Fruit fly (Drosophila melanogaster) whole organism, embryonic: ENCODE results near the gene Notum.
A peak's percentile ranks its signal among the peaks of the same experiment; 100 is the strongest.

Experiments
- Abd-B ChIP-seq: fragments of 200-800 bp; sonication (Bioruptor generic); optimal IDR thresholded peaks from 2 replicates; lab custom pipeline; 2018; ENCODE audit warnings: missing biosample characterization, mild to moderate bottlenecking, missing genetic modification characterization, moderate library complexity
- Ada2b ChIP-seq: fragments of 200-800 bp; sonication (Bioruptor generic); IDR thresholded peaks from 2 replicates; pipeline ENCODE4 v1.3.6; 2022; ENCODE audit warnings: missing biosample characterization, missing genetic modification characterization
- Aef1 ChIP-seq: fragments of 200-800 bp; sonication (Bioruptor generic); IDR thresholded peaks from 3 replicates; pipeline ENCODE4 v1.3.6; 2022; ENCODE audit warnings: missing biosample characterization, missing genetic modification characterization
- B-H1 ChIP-seq: fragments of 200-800 bp; sonication (Bioruptor generic); IDR thresholded peaks from 3 replicates; pipeline ENCODE4 v1.3.6; 2022; ENCODE audit warnings: missing biosample characterization, missing genetic modification characterization
- CG10209 ChIP-seq: fragments of 200-800 bp; sonication (Bioruptor generic); optimal IDR thresholded peaks from 3 replicates; lab custom pipeline; 2017; ENCODE audit warnings: missing biosample characterization, mild to moderate bottlenecking, missing genetic modification characterization, missing genetic modification reagents
- CG10321 ChIP-seq: fragments of 200-800 bp; sonication (Bioruptor generic); IDR thresholded peaks from 2 replicates; pipeline ENCODE4 v1.3.6; 2022; ENCODE audit warnings: missing biosample characterization, missing genetic modification characterization
- CG11247 ChIP-seq: fragments of 200-800 bp; sonication (Bioruptor generic); IDR thresholded peaks from 2 replicates; pipeline ENCODE4 v1.3.6; 2022; ENCODE audit warnings: missing biosample characterization, missing genetic modification characterization
- CG13287 ChIP-seq: fragments of 200-800 bp; sonication (Bioruptor generic); IDR thresholded peaks from 2 replicates; pipeline ENCODE4 v1.3.6; 2022; ENCODE audit warnings: missing biosample characterization, missing genetic modification characterization; ENCODE audit not compliant: partially characterized antibody
- CG15696 ChIP-seq: fragments of 200-800 bp; sonication (Bioruptor generic); optimal IDR thresholded peaks from 2 replicates; lab custom pipeline; 2019; ENCODE audit warnings: missing biosample characterization, mild to moderate bottlenecking, missing genetic modification characterization, moderate library complexity
- CG1602 ChIP-seq: fragments of 200-800 bp; sonication (Bioruptor generic); optimal IDR thresholded peaks from 3 replicates; lab custom pipeline; 2016; ENCODE audit warnings: missing biosample characterization, missing genetic modification characterization
- CG17385 ChIP-seq: fragments of 200-800 bp; sonication (Bioruptor generic); optimal IDR thresholded peaks from 3 replicates; lab custom pipeline; 2018; ENCODE audit warnings: missing biosample characterization, mild to moderate bottlenecking, missing genetic modification characterization
- CG2712 ChIP-seq: fragments of 200-800 bp; optimal IDR thresholded peaks from 3 replicates; lab custom pipeline; 2019; ENCODE audit warnings: missing biosample characterization, mild to moderate bottlenecking, missing genetic modification characterization, moderate library complexity
- CG31224 ChIP-seq: fragments of 200-800 bp; sonication (Bioruptor generic); IDR thresholded peaks from 2 replicates; pipeline ENCODE4 v1.3.6; 2022; ENCODE audit warnings: missing biosample characterization, missing genetic modification characterization
- CG31441 ChIP-seq: fragments of 200-800 bp; sonication (Bioruptor generic); IDR thresholded peaks from 2 replicates; pipeline ENCODE4 v1.3.6; 2022; ENCODE audit warnings: missing biosample characterization, missing genetic modification characterization
- CG32532 ChIP-seq: fragments of 200-800 bp; sonication (Bioruptor generic); IDR thresholded peaks from 2 replicates; pipeline ENCODE4 v1.3.6; 2022; ENCODE audit warnings: missing biosample characterization, missing genetic modification characterization
- CG3847 ChIP-seq: fragments of 200-800 bp; sonication (Bioruptor generic); IDR thresholded peaks from 2 replicates; pipeline ENCODE4 v1.3.6; 2022; ENCODE audit warnings: missing biosample characterization, missing genetic modification characterization
- CG4328 ChIP-seq: fragments of 200-800 bp; sonication (Bioruptor generic); optimal IDR thresholded peaks from 3 replicates; lab custom pipeline; 2017; ENCODE audit warnings: missing biosample characterization, missing genetic modification reagents, missing genetic modification characterization
- CG7928 ChIP-seq: fragments of 200-800 bp; sonication (Bioruptor generic); optimal IDR thresholded peaks from 2 replicates; lab custom pipeline; 2017; ENCODE audit warnings: missing biosample characterization, mild to moderate bottlenecking, missing genetic modification characterization
- CG8388 ChIP-seq: fragments of 200-800 bp; sonication (Bioruptor generic); optimal IDR thresholded peaks from 2 replicates; lab custom pipeline; 2019; ENCODE audit warnings: missing biosample characterization, mild to moderate bottlenecking, missing genetic modification characterization, moderate library complexity
- CG8765 ChIP-seq: fragments of 200-800 bp; sonication (Bioruptor generic); IDR thresholded peaks from 2 replicates; pipeline ENCODE4 v1.3.6; 2022; ENCODE audit warnings: missing biosample characterization, missing genetic modification characterization
- CG9727 ChIP-seq: fragments of 200-800 bp; sonication (Bioruptor generic); optimal IDR thresholded peaks from 3 replicates; lab custom pipeline; 2017; ENCODE audit warnings: missing biosample characterization, mild to moderate bottlenecking, missing genetic modification characterization
- H2.0 ChIP-seq: fragments of 200-800 bp; sonication (Bioruptor generic); IDR thresholded peaks from 2 replicates; pipeline ENCODE4 v1.3.6; 2022; ENCODE audit warnings: missing biosample characterization, missing genetic modification characterization
- Hr39 ChIP-seq: fragments of >200 bp; optimal IDR thresholded peaks from 2 replicates; lab custom pipeline; 2017
- Hr78 ChIP-seq, 2 experiments: fragments of 200-800 bp in 1 of 2; fragments of >200 bp in 1 of 2; sonication (Bioruptor generic) in 1 of 2; optimal IDR thresholded peaks; 2 replicates each; lab custom pipeline; 2017 to 2019; ENCODE audit warnings: missing biosample characterization in 2 of 2, missing genetic modification characterization in 2 of 2, mild to moderate bottlenecking in 1 of 2, moderate library complexity in 1 of 2
- Lpt ChIP-seq: fragments of >200 bp; optimal IDR thresholded peaks from 2 replicates; lab custom pipeline; 2018; ENCODE audit warnings: missing biosample characterization, missing genetic modification characterization
- Nf-YA ChIP-seq: fragments of 200-800 bp; sonication (Bioruptor generic); IDR thresholded peaks from 2 replicates; pipeline ENCODE4 v1.3.6; 2022; ENCODE audit warnings: missing biosample characterization, missing genetic modification characterization
- Six4 ChIP-seq: fragments of 200-800 bp; sonication (Bioruptor generic); optimal IDR thresholded peaks from 2 replicates; lab custom pipeline; 2016; ENCODE audit warnings: missing biosample characterization, missing genetic modification characterization
- Trl ChIP-seq, 3 experiments: fragments of >200 bp in 2 of 3; fragments of 200-800 bp in 1 of 3; sonication (Bioruptor generic) in 1 of 3; optimal IDR thresholded peaks; 2 replicates in 1 of 3; 3 replicates in 2 of 3; lab custom pipeline; 2016 to 2017; ENCODE audit warnings: missing biosample characterization in 1 of 3, missing genetic modification characterization in 1 of 3
- Xbp1 ChIP-seq: fragments of 200-800 bp; sonication (Bioruptor generic); optimal IDR thresholded peaks from 3 replicates; lab custom pipeline; 2016; ENCODE audit warnings: missing biosample characterization, mild to moderate bottlenecking, missing genetic modification characterization
- ato ChIP-seq: fragments of 200-800 bp; sonication (Bioruptor generic); IDR thresholded peaks from 2 replicates; pipeline ENCODE4 v1.3.6; 2022; ENCODE audit warnings: missing biosample characterization, missing genetic modification characterization; ENCODE audit not compliant: partially characterized antibody
- br ChIP-seq: fragments of >200 bp; optimal IDR thresholded peaks from 2 replicates; lab custom pipeline; 2017
- cas ChIP-seq: fragments of 200-800 bp; sonication (Bioruptor generic); IDR thresholded peaks from 2 replicates; pipeline ENCODE4 v1.3.6; 2022; ENCODE audit warnings: missing biosample characterization, missing genetic modification characterization
- ci ChIP-seq: fragments of 200-800 bp; sonication (Bioruptor generic); IDR thresholded peaks from 3 replicates; pipeline ENCODE4 v1.3.6; 2022; ENCODE audit warnings: missing biosample characterization, missing genetic modification characterization
- dmrt11E ChIP-seq: fragments of 200-800 bp; sonication (Bioruptor generic); optimal IDR thresholded peaks from 3 replicates; lab custom pipeline; 2018; ENCODE audit warnings: missing biosample characterization, mild to moderate bottlenecking, missing genetic modification characterization, moderate library complexity
- fu2 ChIP-seq: fragments of 200-800 bp; sonication (Bioruptor generic); optimal IDR thresholded peaks from 2 replicates; lab custom pipeline; 2016; ENCODE audit warnings: missing biosample characterization, missing genetic modification characterization
- gt ChIP-seq: fragments of 200-800 bp; sonication (Bioruptor generic); IDR thresholded peaks from 2 replicates; pipeline ENCODE4 v1.3.6; 2022; ENCODE audit warnings: missing biosample characterization, missing genetic modification characterization
- kay ChIP-seq: fragments of 200-800 bp; sonication (Bioruptor generic); optimal IDR thresholded peaks from 2 replicates; lab custom pipeline; 2016; ENCODE audit warnings: missing biosample characterization, missing genetic modification characterization
- lola ChIP-seq, 3 experiments: fragments of >200 bp in 2 of 3; fragments of 200-800 bp in 1 of 3; sonication (Bioruptor generic) in 1 of 3; optimal IDR thresholded peaks; 2 replicates each; lab custom pipeline; 2017 to 2019; ENCODE audit warnings: missing biosample characterization in 3 of 3, missing genetic modification characterization in 3 of 3, mild to moderate bottlenecking in 1 of 3, moderate library complexity in 1 of 3
- mld ChIP-seq: fragments of 200-800 bp; sonication (Bioruptor generic); IDR thresholded peaks from 3 replicates; pipeline ENCODE4 v1.3.6; 2022; ENCODE audit warnings: missing biosample characterization, missing genetic modification characterization; ENCODE audit not compliant: partially characterized antibody
- nerfin-1 ChIP-seq: fragments of 200-800 bp; sonication (Bioruptor generic); optimal IDR thresholded peaks from 3 replicates; lab custom pipeline; 2019; ENCODE audit warnings: missing biosample characterization, mild to moderate bottlenecking, missing genetic modification characterization, moderate library complexity
- otp ChIP-seq: fragments of 200-800 bp; sonication (Bioruptor generic); IDR thresholded peaks from 3 replicates; pipeline ENCODE4, ENCODE4 v1.3.6; 2022; ENCODE audit warnings: missing biosample characterization, missing genetic modification characterization
- prd ChIP-seq, 3 experiments: fragments of >200 bp in 2 of 3; fragments of 200-800 bp in 1 of 3; sonication (Bioruptor generic) in 1 of 3; optimal IDR thresholded peaks in 2 of 3; IDR thresholded peaks in 1 of 3; 2 replicates in 2 of 3; 3 replicates in 1 of 3; pipeline versions ENCODE4 v1.3.6 to Lab custom; 2017 to 2022; ENCODE audit warnings: missing biosample characterization in 1 of 3, missing genetic modification characterization in 1 of 3
- sd ChIP-seq: fragments of 200-800 bp; sonication (Bioruptor generic); optimal IDR thresholded peaks from 3 replicates; lab custom pipeline; 2018; ENCODE audit warnings: missing biosample characterization, mild to moderate bottlenecking, missing genetic modification characterization, moderate library complexity
- so ChIP-seq: fragments of 200-800 bp; sonication (Bioruptor generic); IDR thresholded peaks from 3 replicates; pipeline ENCODE4 v1.3.6; 2022; ENCODE audit warnings: missing biosample characterization, missing genetic modification characterization
- stwl ChIP-seq: fragments of 200-800 bp; sonication (Bioruptor generic); optimal IDR thresholded peaks from 3 replicates; lab custom pipeline; 2018; ENCODE audit warnings: missing biosample characterization, mild to moderate bottlenecking, missing genetic modification characterization, moderate library complexity
- tgo ChIP-seq: fragments of 200-800 bp; sonication (Bioruptor generic); IDR thresholded peaks from 3 replicates; pipeline ENCODE4 v1.3.6; 2022; ENCODE audit warnings: missing biosample characterization, missing genetic modification characterization
- trh ChIP-seq: fragments of 200-800 bp; sonication (Bioruptor generic); optimal IDR thresholded peaks from 2 replicates; lab custom pipeline; 2016; ENCODE audit warnings: missing biosample characterization, missing genetic modification characterization
- unpg ChIP-seq: fragments of 200-800 bp; sonication (Bioruptor generic); optimal IDR thresholded peaks from 3 replicates; lab custom pipeline; 2018; ENCODE audit warnings: missing biosample characterization, mild to moderate bottlenecking, missing genetic modification characterization, moderate library complexity

Gene Notum

dm6 chr3L:15999358-16000005 is 23.8 kb upstream of the Notum start (continued):
- TF ChIP-seq mld (GFP tag; lab: Robert Waterston, UW) = no peak
- TF ChIP-seq ato = no peak
- peak; percentile 48 for TF ChIP-seq CG8388 (GFP tag; lab: Kevin White, UChicago)
- TF ChIP-seq CG31441 (GFP tag; lab: Robert Waterston, UW) = peak; percentile 25; the same call in 1 of the 2 replicates
- TF ChIP-seq Six4 (GFP tag; lab: Kevin White, UChicago) = no peak
- no peak; the same call in 1 of the 2 replicates for TF ChIP-seq CG3847 (GFP tag; lab: Robert Waterston, UW)
- peak; percentile 23; the same call in 1 of the 3 replicates for TF ChIP-seq B-H1 (GFP tag; lab: Robert Waterston, UW)
- 0 out of 2 replicates have a peak, but pooled peaks have one; percentile 10 for TF ChIP-seq H2.0 (GFP tag; lab: Robert Waterston, UW)
- TF ChIP-seq CG7928 (GFP tag; lab: Kevin White, UChicago) = peak; percentile 3
- peak; percentile 64; the same call in 1 of the 2 replicates for TF ChIP-seq CG32532 (GFP tag; lab: Robert Waterston, UW)
- peak; percentile 59 for TF ChIP-seq CG9727
- TF ChIP-seq Trl (optimal IDR thresholded peaks at IDR 0.05; lab: Kevin White, UChicago) = no peak
- no peak for TF ChIP-seq Trl (GFP tag; optimal IDR thresholded peaks at IDR 0.05; lab: Kevin White, UChicago)
- no peak for TF ChIP-seq Nf-YA
- TF ChIP-seq lola (GFP tag; optimal IDR thresholded peaks at IDR 0.05; lab: Kevin White, UChicago) = no peak
- TF ChIP-seq Hr78 (GFP tag; optimal IDR thresholded peaks at IDR 0.05; lab: Kevin White, UChicago) = peak in 1 of 2 experiments; percentile 41
- no peak for TF ChIP-seq ci (GFP tag; lab: Robert Waterston, UW)
- TF ChIP-seq CG1602 = no peak
- peak; percentile 61; the same call in 2 of the 3 replicates for TF ChIP-seq so
- TF ChIP-seq CG2712 (tag; lab: Kevin White, UChicago) = peak; percentile 54
- no peak for TF ChIP-seq kay (GFP tag; lab: Kevin White, UChicago)
- TF ChIP-seq CG17385 (GFP tag; lab: Kevin White, UChicago) = peak; percentile 56
- peak; percentile 54; the same call in 1 of the 2 replicates for TF ChIP-seq CG11247 (GFP tag; lab: Robert Waterston, UW)
- no peak for TF ChIP-seq cas (GFP tag; lab: Robert Waterston, UW)
- peak; percentile 10 for TF ChIP-seq fu2 (GFP tag; lab: Kevin White, UChicago)
- no peak for TF ChIP-seq prd (optimal IDR thresholded peaks at IDR 0.05; lab: Kevin White, UChicago)
- peak; percentile 68; the same call in 1 of the 3 replicates for TF ChIP-seq prd (GFP tag; IDR thresholded peaks at IDR 0.05; lab: Robert Waterston, UW)
- no peak for TF ChIP-seq Lpt (GFP tag; lab: Kevin White, UChicago)
- no peak for TF ChIP-seq CG10321 (GFP tag; lab: Robert Waterston, UW)
- peak; percentile 20 for TF ChIP-seq CG4328 (GFP tag; lab: Kevin White, UChicago)
- TF ChIP-seq nerfin-1 = peak; percentile 10
- no peak for TF ChIP-seq gt (GFP tag; lab: Robert Waterston, UW)
- TF ChIP-seq tgo (GFP tag; lab: Robert Waterston, UW) = peak; percentile 38; the same call in 2 of the 3 replicates
- no peak for TF ChIP-seq stwl (tag; lab: Kevin White, UChicago)
- peak; percentile 59 for TF ChIP-seq unpg (GFP tag; lab: Kevin White, UChicago)
- 0 out of 3 replicates have a peak, but pooled peaks have one; percentile 26 for TF ChIP-seq Aef1 (GFP tag; lab: Robert Waterston, UW)
- no peak for TF ChIP-seq Abd-B (GFP tag; lab: Kevin White, UChicago)
- no peak for TF ChIP-seq otp (GFP tag; lab: Robert Waterston, UW)
- TF ChIP-seq CG13287 (GFP tag; lab: Robert Waterston, UW) = peak; percentile 18; the same call in 1 of the 2 replicates
- peak; percentile 61 for TF ChIP-seq CG10209
- no peak for TF ChIP-seq br (lab: Kevin White, UChicago)
- no peak for TF ChIP-seq CG15696 (tag; lab: Kevin White, UChicago)
- TF ChIP-seq CG8765 = no peak
- no peak for TF ChIP-seq Hr39 (lab: Kevin White, UChicago)
- peak; percentile 92 for TF ChIP-seq sd (tag; lab: Kevin White, UChicago)
- peak; percentile 16 for TF ChIP-seq Xbp1 (GFP tag; lab: Kevin White, UChicago)
- TF ChIP-seq Ada2b (GFP tag; lab: Robert Waterston, UW) = peak; percentile 45; the same call in 1 of the 2 replicates
- TF ChIP-seq CG31224 = peak; percentile 49; the same call in 1 of the 2 replicates
- TF ChIP-seq trh (GFP tag; lab: Kevin White, UChicago) = no peak
- peak; percentile 30 for TF ChIP-seq dmrt11E (tag; lab: Kevin White, UChicago)
